Worm (Caenorhabditis elegans): ENCODE results near the gene C05G5.5.

ce11 chrX:14721098-14721497 lies 39.8 kb downstream of the C05G5.5 start, which contains the start of gene F33C8.2:
- no peak for TF ChIP-seq ceh-16 (tag; optimal IDR thresholded peaks at IDR 0.05)
- no peak for TF ChIP-seq fos-1 (tag; optimal IDR thresholded peaks at IDR 0.05)
- TF ChIP-seq nhr-76 (tag; optimal IDR thresholded peaks at IDR 0.05), result no peak
- TF ChIP-seq elt-1 (tag; optimal IDR thresholded peaks at IDR 0.05), result no peak
- no peak for TF ChIP-seq pha-4 (tag; optimal IDR thresholded peaks at IDR 0.05)
- no peak for TF ChIP-seq R02D3.7 (tag; optimal IDR thresholded peaks at IDR 0.05)
- no peak for TF ChIP-seq unc-39 (tag; optimal IDR thresholded peaks at IDR 0.05)
- no peak for TF ChIP-seq nfya-1 (tag; optimal IDR thresholded peaks at IDR 0.05; ENCODE audit: insufficient read depth)
- TF ChIP-seq nhr-237 (tag; optimal IDR thresholded peaks at IDR 0.05), result no peak
